Worm (Caenorhabditis elegans) whole organism, L3 larva: Measurements from ENCODE around the gene dnj-17.

Experiments used
- lin-39 ChIP-seq: fragments of 150-350 bp; optimal IDR thresholded peaks from 2 replicates; lab custom pipeline; 2018; ENCODE audit warnings: missing biosample characterization, missing genetic modification reagents, missing genetic modification characterization
- nhr-237 ChIP-seq: fragments of 150-350 bp; optimal IDR thresholded peaks from 2 replicates; lab custom pipeline; 2014; ENCODE audit warnings: missing biosample characterization, missing genetic modification characterization
- pha-4 ChIP-seq: fragments of 150-350 bp; optimal IDR thresholded peaks from 2 replicates; lab custom pipeline; 2014; ENCODE audit warnings: missing biosample characterization, missing genetic modification reagents, missing genetic modification characterization
- ztf-4 ChIP-seq: fragments of 150-350 bp; optimal IDR thresholded peaks from 2 replicates; lab custom pipeline; 2014; ENCODE audit warnings: missing biosample characterization, missing genetic modification characterization

- TF ChIP-seq nhr-237 (tag; lab: Kevin White, UChicago) (no peak), pha-4 (no peak), lin-39 (no peak), ztf-4 (tag; lab: Kevin White, UChicago) (no peak)
These were observed 14.9 kb downstream of the dnj-17 start, which contains the start of gene T03F6.10 for ce11 chrIII:13378242-13378641.
